Worm (Caenorhabditis elegans): ENCODE data around the gene ZC513.14.

ce11 chrV:8035947-8036346, at the start of gene ZC513.14:
- no peak for TF ChIP-seq W03F9.2 (tag; optimal IDR thresholded peaks at IDR 0.05)
- TF ChIP-seq him-1 (tag; optimal IDR thresholded peaks at IDR 0.05): no peak
